Fruit fly (Drosophila melanogaster): ENCODE measurements around the gene Pex10.

DNA sequence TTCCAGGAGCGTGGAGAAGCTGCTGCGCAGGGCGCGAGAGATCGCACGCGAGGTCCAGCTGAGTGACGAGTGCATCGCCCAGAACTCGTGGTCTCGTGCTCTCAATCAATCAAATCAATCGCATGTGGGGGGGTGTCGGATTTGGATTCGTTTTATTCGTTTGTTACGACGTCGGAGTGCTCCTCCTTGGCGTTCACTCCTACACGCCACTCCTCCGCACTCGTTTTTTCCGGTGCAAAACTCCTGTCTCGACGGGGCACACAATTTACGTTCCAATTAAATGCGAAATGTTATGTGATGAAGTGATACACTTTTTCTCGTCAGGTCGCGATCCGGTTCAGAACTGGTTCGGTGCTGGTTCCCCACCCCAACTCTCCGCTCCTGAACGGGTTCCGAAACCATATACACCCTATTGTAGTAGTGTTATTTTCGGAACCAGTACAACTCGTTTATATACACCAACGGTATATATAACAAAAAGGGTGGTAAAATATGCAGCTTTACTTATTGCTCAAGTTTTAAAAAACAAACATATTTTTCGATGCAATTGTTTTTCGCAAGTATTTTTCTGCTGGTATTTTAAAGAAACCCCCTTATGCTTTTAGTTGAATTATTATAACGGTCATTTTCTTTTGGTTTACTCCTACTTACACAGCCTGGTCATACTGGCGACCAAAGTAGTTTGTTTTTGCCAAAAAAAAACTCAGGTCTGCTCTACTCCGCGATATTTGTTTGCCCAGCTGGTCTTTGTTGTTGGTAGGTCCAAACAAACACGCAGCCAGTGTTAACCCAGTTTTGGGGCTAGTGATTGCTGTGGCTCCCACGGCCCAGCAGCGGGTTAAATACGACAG, 21.3 kb upstream of the Pex10 start, which contains the start of the genes CG12091 and pns:
- no peak for TF ChIP-seq usp (GFP tag; optimal IDR thresholded peaks at IDR 0.05)
- no peak for TF ChIP-seq EcR (GFP tag; optimal IDR thresholded peaks at IDR 0.05)
- TF ChIP-seq pan (optimal IDR thresholded peaks at IDR 0.05) = no peak

Measured in whole organism.